Fruit fly (Drosophila melanogaster) whole organism, wandering third instar larva: ENCODE measurements around the gene Fer3.

Source experiments
- GATAd ChIP-seq: sonication (Bioruptor generic); optimal IDR thresholded peaks from 2 replicates; lab custom pipeline; 2016; ENCODE audit warnings: missing biosample characterization, missing genetic modification characterization
- Hnf4 ChIP-seq: fragments of 200-800 bp; sonication (Bioruptor generic); optimal IDR thresholded peaks from 2 replicates; lab custom pipeline; 2016; ENCODE audit warnings: missing biosample characterization, mild to moderate bottlenecking, missing genetic modification characterization
- N ChIP-seq: fragments of >200 bp; optimal IDR thresholded peaks from 2 replicates; lab custom pipeline; 2018; ENCODE audit warnings: missing biosample characterization, missing external identifiers, missing genetic modification characterization
- OdsH ChIP-seq: fragments of 200-800 bp; sonication (Bioruptor generic); optimal IDR thresholded peaks from 2 replicates; lab custom pipeline; 2016; ENCODE audit warnings: missing biosample characterization, mild to moderate bottlenecking, missing genetic modification characterization
- Sp1 ChIP-seq: fragments of 200-800 bp; sonication (Bioruptor generic); optimal IDR thresholded peaks from 3 replicates; lab custom pipeline; 2019; ENCODE audit warnings: missing biosample characterization, mild to moderate bottlenecking, missing genetic modification characterization, moderate library complexity
- brk ChIP-seq: fragments of 200-800 bp; sonication (Bioruptor generic); optimal IDR thresholded peaks from 2 replicates; lab custom pipeline; 2016; ENCODE audit warnings: missing biosample characterization, mild to moderate bottlenecking, missing genetic modification characterization
- dl ChIP-seq, 2 experiments: fragments of 175-275, 200-275 bp in 1 of 2; fragments of 200-275 bp in 1 of 2; sonication (Bioruptor generic); optimal IDR thresholded peaks; lab custom pipeline; 2018; ENCODE audit warnings: mild to moderate bottlenecking in 2 of 2, missing biosample characterization in 2 of 2, missing genetic modification characterization in 2 of 2, moderate library complexity in 2 of 2; ENCODE audit not compliant: partially characterized antibody in 2 of 2, insufficient read depth in 1 of 2
- ey ChIP-seq: fragments of 200-800 bp; sonication (Bioruptor generic); optimal IDR thresholded peaks from 2 replicates; lab custom pipeline; 2016; ENCODE audit warnings: missing biosample characterization, missing genetic modification characterization
- fru ChIP-seq: fragments of 200-800 bp; sonication (Bioruptor generic); optimal IDR thresholded peaks from 3 replicates; lab custom pipeline; 2016; ENCODE audit warnings: missing biosample characterization, mild to moderate bottlenecking, missing genetic modification characterization
- psq ChIP-seq: fragments of 200-800 bp; sonication (Bioruptor generic); optimal IDR thresholded peaks from 3 replicates; lab custom pipeline; 2017; ENCODE audit warnings: missing biosample characterization, mild to moderate bottlenecking, missing genetic modification characterization, moderate library complexity
- rgr ChIP-seq: fragments of 200-800 bp; sonication (Bioruptor generic); optimal IDR thresholded peaks from 3 replicates; lab custom pipeline; 2016; ENCODE audit warnings: missing biosample characterization, mild to moderate bottlenecking, missing genetic modification characterization
- sage ChIP-seq: fragments of 200-800 bp; sonication (Bioruptor generic); optimal IDR thresholded peaks from 2 replicates; lab custom pipeline; 2016; ENCODE audit warnings: missing biosample characterization, mild to moderate bottlenecking, missing genetic modification characterization
- sv ChIP-seq: fragments of 200-800 bp; sonication (Bioruptor generic); optimal IDR thresholded peaks from 3 replicates; lab custom pipeline; 2016; ENCODE audit warnings: missing biosample characterization, missing genetic modification characterization
- tai ChIP-seq: sonication (Bioruptor generic); optimal IDR thresholded peaks from 2 replicates; lab custom pipeline; 2016; ENCODE audit warnings: missing biosample characterization, missing genetic modification characterization
- usp ChIP-seq: fragments of >200 bp; optimal IDR thresholded peaks from 2 replicates; lab custom pipeline; 2017; ENCODE audit warnings: missing biosample characterization, missing genetic modification characterization
- woc ChIP-seq: sonication (Bioruptor generic); optimal IDR thresholded peaks from 2 replicates; lab custom pipeline; 2016; ENCODE audit warnings: missing biosample characterization, mild to moderate bottlenecking, missing genetic modification characterization

Fer3 gene

dm6 chr3R:11649449-11649848, 44.7 kb downstream of the Fer3 start (continued):
- peak; percentile 79 for TF ChIP-seq fru

- TF ChIP-seq dl (GFP tag; optimal IDR thresholded peaks at IDR 0.05; lab: Kevin White, UChicago; ENCODE audit: insufficient read depth in 1 of 2, partially characterized antibody in 2 of 2) (no peak), sage (peak; percentile 13), GATAd (GFP tag; lab: Kevin White, UChicago) (no peak), woc (GFP tag; lab: Kevin White, UChicago) (no peak), ey (no peak), N (GFP tag; lab: Kevin White, UChicago) (no peak), fru (no peak), Hnf4 (GFP tag; lab: Kevin White, UChicago) (no peak), OdsH (GFP tag; lab: Kevin White, UChicago) (no peak), rgr (GFP tag; lab: Kevin White, UChicago) (no peak), sv (GFP tag; lab: Kevin White, UChicago) (no peak), Sp1 (GFP tag; lab: Kevin White, UChicago) (no peak), psq (GFP tag; lab: Kevin White, UChicago) (no peak), tai (GFP tag; lab: Kevin White, UChicago) (peak; percentile 22)
Observed at dm6 chr3R:11648356-11649355, 45.5 kb downstream of the Fer3 start.

dm6 chr3R:11646826-11647225, 47.3 kb downstream of the Fer3 start:
- TF ChIP-seq ey = no peak
- TF ChIP-seq dl (GFP tag; optimal IDR thresholded peaks at IDR 0.05; lab: Kevin White, UChicago; ENCODE audit: insufficient read depth in 1 of 2, partially characterized antibody in 2 of 2) = peak in 1 of 2 experiments; percentile 8
- no peak for TF ChIP-seq usp
- TF ChIP-seq brk (GFP tag; lab: Kevin White, UChicago) = no peak
